Worm (Caenorhabditis elegans) whole organism, late embryonic: Measurements from ENCODE around the gene egl-43.

Experiments used
- C38D4.7 ChIP-seq: fragments of 200-800 bp; sonication (Bioruptor generic); optimal IDR thresholded peaks from 2 replicates; lab custom pipeline; 2018; ENCODE audit warnings: mild to moderate bottlenecking, missing genetic modification characterization, moderate library complexity, missing compliant biosample characterization
- F13H6.1 ChIP-seq: sonication (generic microtip); optimal IDR thresholded peaks from 2 replicates; lab custom pipeline; 2016; ENCODE audit warnings: missing genetic modification characterization, missing compliant biosample characterization
- K02D7.2 ChIP-seq: sonication (generic microtip); optimal IDR thresholded peaks from 2 replicates; lab custom pipeline; 2017; ENCODE audit warnings: mild to moderate bottlenecking, missing genetic modification characterization, missing compliant biosample characterization
- Y22D7AL.16 ChIP-seq: sonication (generic microtip); optimal IDR thresholded peaks from 2 replicates; lab custom pipeline; 2016; ENCODE audit warnings: missing genetic modification characterization, missing compliant biosample characterization
- ama-1 ChIP-seq: fragments of 150-350 bp; optimal IDR thresholded peaks from 2 replicates; lab custom pipeline; 2014
- ceh-18 ChIP-seq: sonication (generic microtip); optimal IDR thresholded peaks from 2 replicates; lab custom pipeline; 2016; ENCODE audit warnings: missing genetic modification characterization, missing compliant biosample characterization
- ceh-19 ChIP-seq: fragments of 200-800 bp; sonication (Bioruptor generic); optimal IDR thresholded peaks from 2 replicates; lab custom pipeline; 2018; ENCODE audit warnings: mild to moderate bottlenecking, missing genetic modification characterization, missing compliant biosample characterization
- ceh-24 ChIP-seq: sonication (generic microtip); optimal IDR thresholded peaks from 2 replicates; lab custom pipeline; 2016; ENCODE audit warnings: mild to moderate bottlenecking, missing genetic modification characterization, missing compliant biosample characterization
- ceh-30 ChIP-seq: fragments of 150-350 bp; optimal IDR thresholded peaks from 2 replicates; lab custom pipeline; 2014; ENCODE audit warnings: missing biosample characterization, missing genetic modification characterization
- ceh-31 ChIP-seq: sonication (generic microtip); optimal IDR thresholded peaks from 2 replicates; lab custom pipeline; 2016; ENCODE audit warnings: missing genetic modification characterization, missing compliant biosample characterization
- ceh-34 ChIP-seq: sonication (generic microtip); optimal IDR thresholded peaks from 2 replicates; lab custom pipeline; 2016; ENCODE audit warnings: mild to moderate bottlenecking, missing genetic modification characterization, missing compliant biosample characterization
- ceh-45 ChIP-seq: fragments of 200-800 bp; sonication (Bioruptor generic); IDR thresholded peaks from 2 replicates; pipeline ENCODE4 v1.3.6; 2022; ENCODE audit warnings: missing genetic modification reagents, missing genetic modification characterization, missing compliant biosample characterization
- ceh-9 ChIP-seq: sonication (generic microtip); optimal IDR thresholded peaks from 2 replicates; lab custom pipeline; 2016; ENCODE audit warnings: mild to moderate bottlenecking, missing genetic modification characterization, inconsistent platforms, missing compliant biosample characterization
- che-1 ChIP-seq: sonication (generic microtip); optimal IDR thresholded peaks from 2 replicates; lab custom pipeline; 2016; ENCODE audit warnings: mild to moderate bottlenecking, missing genetic modification characterization, missing compliant biosample characterization
- dmd-4 ChIP-seq: sonication (generic microtip); optimal IDR thresholded peaks from 2 replicates; lab custom pipeline; 2016; ENCODE audit warnings: borderline replicate concordance, missing genetic modification characterization, missing compliant biosample characterization
- dve-1 ChIP-seq: sonication (generic microtip); optimal IDR thresholded peaks from 2 replicates; lab custom pipeline; 2017; ENCODE audit warnings: antibody characterized with exemption, mild to moderate bottlenecking, missing genetic modification characterization, missing compliant biosample characterization
- elt-2 ChIP-seq: sonication (generic microtip); optimal IDR thresholded peaks from 2 replicates; lab custom pipeline; 2016; ENCODE audit warnings: missing genetic modification reagents, missing genetic modification characterization, missing compliant biosample characterization
- ets-4 ChIP-seq: sonication (generic microtip); optimal IDR thresholded peaks from 2 replicates; lab custom pipeline; 2016; ENCODE audit warnings: missing genetic modification characterization, missing compliant biosample characterization
- fax-1 ChIP-seq: sonication (generic microtip); optimal IDR thresholded peaks from 2 replicates; lab custom pipeline; 2016; ENCODE audit warnings: missing genotype, missing genetic modification characterization, missing compliant biosample characterization
- fkh-10 ChIP-seq: fragments of 150-350 bp; optimal IDR thresholded peaks from 2 replicates; lab custom pipeline; 2014; ENCODE audit warnings: missing biosample characterization, missing genetic modification reagents, missing genetic modification characterization
- fkh-6 ChIP-seq: sonication (generic microtip); optimal IDR thresholded peaks from 2 replicates; lab custom pipeline; 2016; ENCODE audit warnings: missing genetic modification characterization, missing compliant biosample characterization
- hlh-30 ChIP-seq: sonication (generic microtip); optimal IDR thresholded peaks from 2 replicates; lab custom pipeline; 2017; ENCODE audit warnings: antibody characterized with exemption, missing genetic modification characterization, missing compliant biosample characterization; ENCODE audit not compliant: insufficient read depth
- hlh-6 ChIP-seq: sonication (generic microtip); optimal IDR thresholded peaks from 2 replicates; lab custom pipeline; 2016; ENCODE audit warnings: missing genotype, missing genetic modification characterization, missing compliant biosample characterization
- lim-6 ChIP-seq: sonication (generic microtip); optimal IDR thresholded peaks from 2 replicates; lab custom pipeline; 2016; ENCODE audit warnings: missing genetic modification characterization, missing compliant biosample characterization
- lin-11 ChIP-seq: fragments of 200-800 bp; sonication (Bioruptor generic); optimal IDR thresholded peaks from 2 replicates; lab custom pipeline; 2018; ENCODE audit warnings: mild to moderate bottlenecking, missing genetic modification characterization, missing compliant biosample characterization
- nfya-1 ChIP-seq: sonication (generic microtip); optimal IDR thresholded peaks from 2 replicates; lab custom pipeline; 2017; ENCODE audit warnings: missing genetic modification characterization, mild to moderate bottlenecking, missing compliant biosample characterization, antibody characterized with exemption, moderate library complexity
- nhr-232 ChIP-seq: sonication (generic microtip); optimal IDR thresholded peaks from 2 replicates; lab custom pipeline; 2016; ENCODE audit warnings: missing genetic modification characterization, missing compliant biosample characterization
- npax-4 ChIP-seq: sonication (generic microtip); optimal IDR thresholded peaks from 2 replicates; lab custom pipeline; 2016; ENCODE audit warnings: missing genetic modification characterization, missing compliant biosample characterization
- pat-9 ChIP-seq: fragments of 200-800 bp; sonication (Bioruptor generic); optimal IDR thresholded peaks from 2 replicates; lab custom pipeline; 2018; ENCODE audit warnings: mild to moderate bottlenecking, missing genetic modification characterization, moderate library complexity, missing compliant biosample characterization
- pha-2 ChIP-seq: sonication (generic microtip); optimal IDR thresholded peaks from 2 replicates; lab custom pipeline; 2017; ENCODE audit warnings: mild to moderate bottlenecking, missing genetic modification characterization, missing compliant biosample characterization
- pha-4 ChIP-seq: fragments of 150-350 bp; optimal IDR thresholded peaks from 2 replicates; lab custom pipeline; 2018; ENCODE audit warnings: missing biosample characterization, missing genetic modification reagents, missing genetic modification characterization
- pqm-1 ChIP-seq: sonication (generic microtip); optimal IDR thresholded peaks from 2 replicates; lab custom pipeline; 2016; ENCODE audit warnings: missing genetic modification characterization, missing compliant biosample characterization
- rnt-1 ChIP-seq: sonication (generic microtip); optimal IDR thresholded peaks from 2 replicates; lab custom pipeline; 2016; ENCODE audit warnings: missing genetic modification characterization, missing compliant biosample characterization
- sox-2 ChIP-seq: fragments of 200-800 bp; sonication (Bioruptor generic); IDR thresholded peaks from 2 replicates; pipeline ENCODE4 v1.3.6; 2022; ENCODE audit warnings: missing genetic modification reagents, missing genetic modification characterization, missing compliant biosample characterization
- tbx-7 ChIP-seq: sonication (generic microtip); optimal IDR thresholded peaks from 2 replicates; lab custom pipeline; 2016; ENCODE audit warnings: missing genotype, missing genetic modification characterization, missing compliant biosample characterization
- unc-55 ChIP-seq: sonication (generic microtip); optimal IDR thresholded peaks from 2 replicates; lab custom pipeline; 2017; ENCODE audit warnings: missing biosample characterization, missing genetic modification reagents, missing genetic modification characterization

The egl-43 gene

DNA sequence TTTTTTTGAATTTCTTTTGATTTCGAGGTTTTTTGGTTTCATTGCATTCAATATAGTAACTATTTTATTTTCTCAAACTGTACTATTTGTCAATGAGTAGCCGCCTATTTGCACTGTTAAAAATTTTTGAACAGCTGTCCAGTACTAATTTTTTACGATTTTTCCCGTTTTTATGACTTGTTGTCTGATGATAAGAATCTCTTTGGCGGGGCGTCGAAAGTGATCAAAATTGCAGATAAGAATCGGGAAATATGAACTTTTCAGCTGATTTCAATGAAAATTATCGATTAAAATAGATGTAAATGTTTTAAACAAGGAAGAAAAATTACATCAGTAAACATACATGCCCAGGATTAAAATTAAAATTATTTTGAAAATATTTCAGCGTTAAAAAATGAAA is 19.2 kb downstream of the egl-43 start:
- TF ChIP-seq ceh-18 (tag; lab: Kevin White, UChicago) = no peak
- TF ChIP-seq elt-2 = peak; percentile 65
- no peak for TF ChIP-seq fkh-6 (tag; lab: Kevin White, UChicago)

DNA sequence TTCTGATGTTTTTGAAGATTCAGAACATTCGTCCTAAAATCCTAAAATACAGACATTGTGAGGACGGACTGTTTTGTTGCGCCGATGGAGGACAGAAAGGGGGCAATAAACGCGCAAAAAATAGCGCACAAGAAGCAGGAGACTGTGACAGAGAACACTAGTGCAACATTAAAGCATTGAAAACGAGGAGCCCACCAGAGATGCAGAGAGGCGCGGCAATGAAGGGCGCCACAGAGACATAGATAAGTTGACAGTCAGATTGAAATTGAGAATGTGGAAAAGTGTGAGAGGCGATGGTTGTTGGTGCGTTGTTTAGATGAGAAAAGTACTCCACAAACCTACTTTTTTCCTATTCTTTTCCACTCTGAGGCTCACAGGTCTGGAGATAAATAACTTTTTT is 20.0 kb downstream of the egl-43 start, which contains the start of gene aakg-5:
Gene aakg-5 (minus strand): TSS at position 159 of the 400 bp plus-strand sequence.
- TF ChIP-seq pha-4 (no peak), dve-1 (tag; lab: Kevin White, UChicago) (peak; percentile 11), ceh-18 (tag; lab: Kevin White, UChicago) (peak; percentile 43), ceh-31 (tag; lab: Kevin White, UChicago) (peak; percentile 19), unc-55 (GFP tag; lab: Kevin White, UChicago) (peak; percentile 22), nfya-1 (tag; lab: Kevin White, UChicago) (peak; percentile 25)

DNA sequence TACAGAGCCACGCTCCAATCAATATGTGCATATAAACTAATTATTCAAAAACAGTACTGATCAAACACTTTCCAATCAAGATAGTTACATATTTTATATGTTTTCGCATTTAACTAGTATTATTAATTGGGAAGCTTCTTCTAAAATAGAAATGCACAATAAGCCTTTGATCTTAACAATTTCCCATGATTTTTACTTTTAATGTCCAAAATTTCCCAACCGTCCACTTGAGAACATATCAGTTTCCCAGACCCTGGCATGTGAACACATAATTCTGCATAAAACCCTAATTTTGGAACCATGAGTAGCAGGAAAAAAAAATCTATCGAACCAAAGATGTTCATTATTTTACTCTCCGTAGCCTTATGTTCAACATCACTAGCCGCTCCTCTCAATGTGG is 21.4 kb downstream of the egl-43 start, which contains the start of gene R53.8:
Gene R53.8 (plus strand): TSS at position 301 of the 400 bp plus-strand sequence.
- TF ChIP-seq C38D4.7 (GFP tag; lab: Kevin White, UChicago) (no peak), pat-9 (tag; lab: Kevin White, UChicago) (no peak), ceh-9 (tag; lab: Kevin White, UChicago) (no peak), fkh-10 (no peak), K02D7.2 (tag; lab: Kevin White, UChicago) (no peak), ceh-30 (tag; lab: Kevin White, UChicago) (no peak), ceh-45 (GFP tag; lab: Robert Waterston, UW) (no peak), ama-1 (lab: Kevin White, UChicago) (no peak), ceh-19 (GFP tag; lab: Kevin White, UChicago) (no peak), tbx-7 (tag; lab: Kevin White, UChicago) (no peak), F13H6.1 (tag; lab: Kevin White, UChicago) (no peak), npax-4 (tag; lab: Kevin White, UChicago) (no peak), nhr-232 (tag; lab: Kevin White, UChicago) (no peak), lim-6 (no peak), hlh-30 (tag; lab: Kevin White, UChicago) (no peak), ceh-24 (tag; lab: Kevin White, UChicago) (no peak), pha-4 (no peak), pqm-1 (tag; lab: Kevin White, UChicago) (no peak), Y22D7AL.16 (tag; lab: Kevin White, UChicago) (no peak), fax-1 (tag; lab: Kevin White, UChicago) (no peak)

DNA sequence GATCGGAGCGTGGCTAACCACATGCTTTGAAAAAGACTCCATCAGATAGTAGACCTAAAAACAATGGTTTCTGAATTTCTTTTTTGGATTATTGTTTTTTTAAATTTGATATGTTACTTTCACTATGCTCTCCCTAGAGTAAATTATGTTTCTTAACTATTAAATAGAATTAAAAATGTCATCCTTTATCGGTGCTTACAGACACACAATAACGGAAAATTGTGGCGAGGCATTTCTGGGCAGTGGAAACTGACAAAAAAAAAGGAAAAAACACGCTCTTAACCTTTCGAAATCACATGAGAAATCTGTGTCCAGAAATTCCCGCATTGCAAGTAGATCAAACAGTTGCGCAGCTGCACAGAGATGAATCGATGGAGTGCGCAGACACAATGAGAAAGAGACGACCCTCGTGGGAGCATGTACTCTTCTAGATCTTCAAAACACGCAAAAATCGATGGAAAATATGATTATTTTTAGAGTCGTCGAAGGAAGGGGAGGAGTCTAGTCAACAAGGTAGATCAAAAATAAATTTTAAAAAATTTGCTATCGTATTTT is 25.2 kb downstream of the egl-43 start, which contains the start of gene ZK892.6:
Gene ZK892.6 (minus strand): TSS at position 51 of the 555 bp plus-strand sequence.
- no peak for TF ChIP-seq ceh-45 (GFP tag; lab: Robert Waterston, UW)
- TF ChIP-seq elt-2 = no peak
- no peak for TF ChIP-seq rnt-1 (tag; lab: Kevin White, UChicago)
- no peak for TF ChIP-seq hlh-6 (tag; lab: Kevin White, UChicago)
- TF ChIP-seq ceh-24 (tag; lab: Kevin White, UChicago) = no peak
- TF ChIP-seq F13H6.1 (tag; lab: Kevin White, UChicago) = no peak

DNA sequence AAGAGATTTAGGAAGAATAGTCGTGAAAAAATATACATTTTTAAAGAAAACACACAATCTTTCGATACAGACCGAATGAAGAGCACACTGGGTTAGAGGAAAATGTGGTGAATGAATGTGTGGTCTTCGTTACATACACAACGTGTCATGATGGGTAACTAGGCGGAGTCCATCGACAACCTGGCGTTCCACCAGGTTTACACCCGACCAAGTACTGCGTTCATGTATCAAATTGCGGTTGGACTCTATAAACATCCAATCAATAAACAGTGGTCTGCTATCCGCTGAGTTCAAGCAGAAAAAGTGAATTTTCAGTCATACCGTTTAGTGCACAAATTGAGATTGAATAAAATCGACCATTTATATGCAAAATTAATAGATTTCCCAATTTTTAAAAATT is 26.8 kb downstream of the egl-43 start, which contains the start of gene sdz-38:
Gene sdz-38 (minus strand): TSS at position 101 of the 400 bp plus-strand sequence.
- TF ChIP-seq sox-2 (GFP tag; lab: Robert Waterston, UW) = no peak
- no peak for TF ChIP-seq che-1
- no peak for TF ChIP-seq dmd-4
- TF ChIP-seq F13H6.1 (tag; lab: Kevin White, UChicago) = no peak
- no peak for TF ChIP-seq ets-4 (tag; lab: Kevin White, UChicago)
- TF ChIP-seq ceh-34 (tag; lab: Kevin White, UChicago) = no peak
- no peak for TF ChIP-seq lin-11 (tag; lab: Kevin White, UChicago)
- no peak for TF ChIP-seq nhr-232 (tag; lab: Kevin White, UChicago)
- no peak for TF ChIP-seq ama-1 (lab: Kevin White, UChicago)
- TF ChIP-seq ceh-18 (tag; lab: Kevin White, UChicago) = no peak
- TF ChIP-seq hlh-30 (tag; lab: Kevin White, UChicago) = no peak
- TF ChIP-seq fax-1 (tag; lab: Kevin White, UChicago) = no peak
- no peak for TF ChIP-seq ceh-30 (tag; lab: Kevin White, UChicago)
- no peak for TF ChIP-seq pha-2 (tag; lab: Kevin White, UChicago)
